Fruit fly (Drosophila melanogaster) whole organism, embryonic: Measurements from ENCODE around the gene me31B.

Source experiments
- Asciz ChIP-seq: fragments of 200-800 bp; sonication (Bioruptor generic); optimal IDR thresholded peaks from 2 replicates; lab custom pipeline; 2017; ENCODE audit warnings: missing biosample characterization, mild to moderate bottlenecking, missing genetic modification characterization, missing genetic modification reagents
- B-H1 ChIP-seq: fragments of 200-800 bp; sonication (Bioruptor generic); IDR thresholded peaks from 3 replicates; pipeline ENCODE4 v1.3.6; 2022; ENCODE audit warnings: missing biosample characterization, missing genetic modification characterization
- Bgb ChIP-seq: fragments of 200-800 bp; sonication (Bioruptor generic); IDR thresholded peaks from 2 replicates; pipeline ENCODE4 v1.3.6; 2022; ENCODE audit warnings: missing biosample characterization, missing genetic modification characterization; ENCODE audit not compliant: partially characterized antibody
- CG11085 ChIP-seq: fragments of 200-800 bp; sonication (Bioruptor generic); IDR thresholded peaks from 2 replicates; pipeline ENCODE4 v1.3.6; 2022; ENCODE audit warnings: missing biosample characterization, missing genetic modification characterization
- CG11560 ChIP-seq: fragments of 200-800 bp; sonication (Bioruptor generic); IDR thresholded peaks from 3 replicates; pipeline ENCODE4 v1.3.6; 2022; ENCODE audit warnings: missing biosample characterization, missing genetic modification characterization
- CG12104 ChIP-seq: fragments of 200-800 bp; sonication (Bioruptor generic); optimal IDR thresholded peaks from 3 replicates; lab custom pipeline; 2016; ENCODE audit warnings: missing biosample characterization, missing genetic modification characterization
- CG12769 ChIP-seq: fragments of 200-800 bp; sonication (Bioruptor generic); optimal IDR thresholded peaks from 2 replicates; lab custom pipeline; 2019; ENCODE audit warnings: missing biosample characterization, mild to moderate bottlenecking, missing genetic modification characterization, moderate library complexity
- CG14710 ChIP-seq: fragments of 200-800 bp; sonication (Bioruptor generic); optimal IDR thresholded peaks from 3 replicates; lab custom pipeline; 2019; ENCODE audit warnings: missing biosample characterization, mild to moderate bottlenecking, missing genetic modification characterization, moderate library complexity
- CG1529 ChIP-seq: fragments of 200-800 bp; sonication (Bioruptor generic); optimal IDR thresholded peaks from 3 replicates; lab custom pipeline; 2018; ENCODE audit warnings: missing biosample characterization, missing genetic modification characterization
- CG15479 ChIP-seq: fragments of 200-800 bp; sonication (Bioruptor generic); optimal IDR thresholded peaks from 3 replicates; lab custom pipeline; 2019; ENCODE audit warnings: missing biosample characterization, mild to moderate bottlenecking, missing genetic modification characterization, moderate library complexity
- CG16863 ChIP-seq: fragments of 200-800 bp; sonication (Bioruptor generic); optimal IDR thresholded peaks from 3 replicates; lab custom pipeline; 2016; ENCODE audit warnings: missing biosample characterization, missing genetic modification characterization
- CG17186 ChIP-seq: fragments of 200-800 bp; sonication (Bioruptor generic); optimal IDR thresholded peaks from 3 replicates; lab custom pipeline; 2017; ENCODE audit warnings: missing biosample characterization, missing genetic modification reagents, missing genetic modification characterization
- CG1792 ChIP-seq: fragments of 200-800 bp; sonication (Bioruptor generic); optimal IDR thresholded peaks from 2 replicates; lab custom pipeline; 2016; ENCODE audit warnings: missing biosample characterization, missing genetic modification characterization
- CG2678 ChIP-seq: fragments of 200-800 bp; sonication (Bioruptor generic); optimal IDR thresholded peaks from 3 replicates; lab custom pipeline; 2019; ENCODE audit warnings: missing biosample characterization, mild to moderate bottlenecking, missing genetic modification characterization, moderate library complexity
- CG31224 ChIP-seq: fragments of 200-800 bp; sonication (Bioruptor generic); IDR thresholded peaks from 2 replicates; pipeline ENCODE4 v1.3.6; 2022; ENCODE audit warnings: missing biosample characterization, missing genetic modification characterization
- CG42726 ChIP-seq: fragments of 200-800 bp; sonication (Bioruptor generic); IDR thresholded peaks from 2 replicates; pipeline ENCODE4 v1.3.6; 2022; ENCODE audit warnings: missing biosample characterization, missing genetic modification characterization; ENCODE audit not compliant: partially characterized antibody
- CG4282 ChIP-seq: fragments of 200-800 bp; sonication (Bioruptor generic); optimal IDR thresholded peaks from 2 replicates; lab custom pipeline; 2016; ENCODE audit warnings: missing biosample characterization, missing genetic modification characterization
- CG4328 ChIP-seq: fragments of 200-800 bp; sonication (Bioruptor generic); optimal IDR thresholded peaks from 3 replicates; lab custom pipeline; 2017; ENCODE audit warnings: missing biosample characterization, missing genetic modification reagents, missing genetic modification characterization
- CG6854 ChIP-seq: fragments of 200-800 bp; sonication (Bioruptor generic); optimal IDR thresholded peaks from 3 replicates; lab custom pipeline; 2017; ENCODE audit warnings: missing biosample characterization, mild to moderate bottlenecking, missing genetic modification characterization
- CG8478 ChIP-seq: fragments of >200 bp; optimal IDR thresholded peaks from 2 replicates; lab custom pipeline; 2018
- CG8944 ChIP-seq: fragments of 200-800 bp; sonication (Bioruptor generic); optimal IDR thresholded peaks from 3 replicates; lab custom pipeline; 2016; ENCODE audit warnings: missing biosample characterization, missing genetic modification characterization
- CG9797 ChIP-seq: fragments of 200-800 bp; sonication (Bioruptor generic); optimal IDR thresholded peaks from 3 replicates; lab custom pipeline; 2018; ENCODE audit warnings: missing biosample characterization, mild to moderate bottlenecking, missing genetic modification characterization
- CTCF ChIP-seq: fragments of 200-800 bp; sonication (Bioruptor generic); optimal IDR thresholded peaks from 2 replicates; lab custom pipeline; 2017; ENCODE audit warnings: missing biosample characterization, mild to moderate bottlenecking, missing genetic modification characterization, moderate library complexity
- Dad ChIP-seq: fragments of 200-800 bp; sonication (Bioruptor generic); optimal IDR thresholded peaks from 3 replicates; lab custom pipeline; 2016; ENCODE audit warnings: missing biosample characterization, missing genetic modification characterization
- Dfd ChIP-seq, 2 experiments: fragments of >200 bp; optimal IDR thresholded peaks; 2 replicates each; lab custom pipeline; 2017; ENCODE audit warnings: missing biosample characterization in 2 of 2, missing genetic modification characterization in 2 of 2
- Fer1 ChIP-seq: fragments of 200-800 bp; sonication (Bioruptor generic); optimal IDR thresholded peaks from 2 replicates; lab custom pipeline; 2017; ENCODE audit warnings: missing biosample characterization, mild to moderate bottlenecking, missing genetic modification characterization
- GATAe ChIP-seq: fragments of 200-800 bp; sonication (Bioruptor generic); conservative IDR thresholded peaks from 2 replicates; pipeline ENCODE4 v1.3.6; 2022; ENCODE audit warnings: missing biosample characterization, missing genetic modification characterization
- HLH54F ChIP-seq: fragments of 200-800 bp; sonication (Bioruptor generic); optimal IDR thresholded peaks from 3 replicates; lab custom pipeline; 2016; ENCODE audit warnings: missing biosample characterization, missing genetic modification characterization
- Hmr ChIP-seq: fragments of 200-800 bp; sonication (Bioruptor generic); optimal IDR thresholded peaks from 3 replicates; lab custom pipeline; 2017; ENCODE audit warnings: mild to moderate bottlenecking, missing biosample characterization, missing genetic modification reagents, missing genetic modification characterization
- Hr39 ChIP-seq: fragments of >200 bp; optimal IDR thresholded peaks from 2 replicates; lab custom pipeline; 2017
- Hr51 ChIP-seq, 2 experiments: fragments of 200-800 bp; sonication (Bioruptor generic); optimal IDR thresholded peaks; 2 replicates in 1 of 2; 3 replicates in 1 of 2; lab custom pipeline; 2016 to 2018; ENCODE audit warnings: missing biosample characterization in 2 of 2, missing genetic modification characterization in 2 of 2, mild to moderate bottlenecking in 1 of 2, moderate library complexity in 1 of 2
- Pdp1 ChIP-seq, 2 experiments: fragments of 200-800 bp; sonication (Bioruptor generic); optimal IDR thresholded peaks; 3 replicates each; lab custom pipeline; 2016; ENCODE audit warnings: missing biosample characterization in 2 of 2, missing genetic modification characterization in 2 of 2, mild to moderate bottlenecking in 1 of 2, moderate library complexity in 1 of 2
- Six4 ChIP-seq: fragments of 200-800 bp; sonication (Bioruptor generic); optimal IDR thresholded peaks from 2 replicates; lab custom pipeline; 2016; ENCODE audit warnings: missing biosample characterization, missing genetic modification characterization
- Xbp1 ChIP-seq: fragments of 200-800 bp; sonication (Bioruptor generic); optimal IDR thresholded peaks from 3 replicates; lab custom pipeline; 2016; ENCODE audit warnings: missing biosample characterization, mild to moderate bottlenecking, missing genetic modification characterization
- ap ChIP-seq: fragments of 200-800 bp; sonication (Bioruptor generic); IDR thresholded peaks from 2 replicates; pipeline ENCODE4 v1.3.6; 2022; ENCODE audit warnings: missing biosample characterization, missing genetic modification characterization
- ato ChIP-seq: fragments of 200-800 bp; sonication (Bioruptor generic); IDR thresholded peaks from 2 replicates; pipeline ENCODE4 v1.3.6; 2022; ENCODE audit warnings: missing biosample characterization, missing genetic modification characterization; ENCODE audit not compliant: partially characterized antibody
- bowl ChIP-seq: fragments of 200-800 bp; sonication (Bioruptor generic); IDR thresholded peaks from 2 replicates; pipeline ENCODE4 v1.3.6; 2022; ENCODE audit warnings: missing biosample characterization, missing genetic modification characterization
- cato ChIP-seq: fragments of 200-800 bp; sonication (Bioruptor generic); optimal IDR thresholded peaks from 2 replicates; lab custom pipeline; 2016; ENCODE audit warnings: missing biosample characterization, missing genetic modification characterization, borderline replicate concordance
- caup ChIP-seq: fragments of 200-800 bp; sonication (Bioruptor generic); optimal IDR thresholded peaks from 3 replicates; lab custom pipeline; 2017; ENCODE audit warnings: missing biosample characterization, mild to moderate bottlenecking, missing genetic modification characterization, moderate library complexity; ENCODE audit not compliant: severe bottlenecking
- chif ChIP-seq, 2 experiments: fragments of 200-800 bp; sonication (Bioruptor generic); optimal IDR thresholded peaks; 3 replicates each; lab custom pipeline; 2016; ENCODE audit warnings: missing biosample characterization in 2 of 2, missing genetic modification characterization in 2 of 2
- dimm ChIP-seq: fragments of 200-800 bp; sonication (Bioruptor generic); IDR thresholded peaks from 2 replicates; pipeline ENCODE4 v1.3.6; 2022; ENCODE audit warnings: missing biosample characterization, missing genetic modification characterization
- disco-r ChIP-seq: fragments of 200-800 bp; sonication (Bioruptor generic); optimal IDR thresholded peaks from 2 replicates; lab custom pipeline; 2016; ENCODE audit warnings: missing biosample characterization, missing genetic modification characterization
- dm ChIP-seq: fragments of 200-800 bp; sonication (Bioruptor generic); optimal IDR thresholded peaks from 3 replicates; lab custom pipeline; 2016; ENCODE audit warnings: missing biosample characterization, missing genetic modification characterization
- eve ChIP-seq, 2 experiments: fragments of >200 bp; optimal IDR thresholded peaks; 2 replicates each; lab custom pipeline; 2017; ENCODE audit warnings: missing biosample characterization in 2 of 2, missing genetic modification characterization in 2 of 2
- fd3F ChIP-seq: fragments of 200-800 bp; sonication (Bioruptor generic); optimal IDR thresholded peaks from 2 replicates; lab custom pipeline; 2018; ENCODE audit warnings: missing biosample characterization, mild to moderate bottlenecking, missing genetic modification characterization, moderate library complexity
- gfzf ChIP-seq: fragments of 200-800 bp; sonication (Bioruptor generic); optimal IDR thresholded peaks from 2 replicates; lab custom pipeline; 2016; ENCODE audit warnings: missing biosample characterization, mild to moderate bottlenecking, missing genetic modification characterization, moderate library complexity
- mam ChIP-seq: fragments of 200-800 bp; sonication (Bioruptor generic); optimal IDR thresholded peaks from 3 replicates; lab custom pipeline; 2016; ENCODE audit warnings: missing biosample characterization, missing genetic modification characterization
- onecut ChIP-seq: fragments of 200-800 bp; sonication (Bioruptor generic); IDR thresholded peaks from 2 replicates; pipeline ENCODE4 v1.3.6; 2022; ENCODE audit warnings: missing biosample characterization, missing genetic modification characterization
- repo ChIP-seq: fragments of 200-800 bp; sonication (Bioruptor generic); optimal IDR thresholded peaks from 2 replicates; lab custom pipeline; 2016; ENCODE audit warnings: missing biosample characterization, missing genetic modification characterization
- stwl ChIP-seq: fragments of 200-800 bp; sonication (Bioruptor generic); optimal IDR thresholded peaks from 3 replicates; lab custom pipeline; 2018; ENCODE audit warnings: missing biosample characterization, mild to moderate bottlenecking, missing genetic modification characterization, moderate library complexity
- yki ChIP-seq: fragments of >200 bp; optimal IDR thresholded peaks from 3 replicates; lab custom pipeline; 2018

me31B gene

dm6 chr2L:10200847-10201246 is 38.3 kb upstream of the me31B start, which contains the start of the genes Ripalpha and RpL7 (continued):
- peak; percentile 96 to 99 for TF ChIP-seq chif (GFP tag; optimal IDR thresholded peaks at IDR 0.05; lab: Kevin White, UChicago)
- TF ChIP-seq CG9797 (GFP tag; lab: Kevin White, UChicago) = peak; percentile 99
- peak; percentile 96 for TF ChIP-seq Asciz (GFP tag; lab: Kevin White, UChicago)
- peak; percentile 99 for TF ChIP-seq Dad
- peak; percentile 90 for TF ChIP-seq CG2678 (tag; lab: Kevin White, UChicago)
- peak; percentile 89 for TF ChIP-seq B-H1
- peak; percentile 95 for TF ChIP-seq CG15479 (GFP tag; lab: Kevin White, UChicago)
- TF ChIP-seq Dfd (GFP tag; optimal IDR thresholded peaks at IDR 0.05; lab: Kevin White, UChicago) = no peak
- TF ChIP-seq CG12104 (GFP tag; lab: Kevin White, UChicago) = peak; percentile 98
- peak; percentile 92 for TF ChIP-seq CG6854 (GFP tag; lab: Kevin White, UChicago)
- peak; percentile 96 to 97 for TF ChIP-seq Pdp1 (GFP tag; optimal IDR thresholded peaks at IDR 0.05; lab: Kevin White, UChicago)
- TF ChIP-seq CG17186 (GFP tag; lab: Kevin White, UChicago) = peak; percentile 99
- peak; percentile 96 for TF ChIP-seq CG16863 (GFP tag; lab: Kevin White, UChicago)
- peak; percentile 98 for TF ChIP-seq CG11085 (GFP tag; lab: Robert Waterston, UW)
- peak; percentile 93 for TF ChIP-seq fd3F (GFP tag; lab: Kevin White, UChicago)
- TF ChIP-seq Bgb (GFP tag; lab: Robert Waterston, UW) = peak; percentile 98
- TF ChIP-seq GATAe = peak; percentile 81
- peak; percentile 89 for TF ChIP-seq Six4 (GFP tag; lab: Kevin White, UChicago)
- peak; percentile 98 for TF ChIP-seq disco-r
- peak; percentile 88 to 99 for TF ChIP-seq Hr51 (GFP tag; optimal IDR thresholded peaks at IDR 0.05; lab: Kevin White, UChicago)
- TF ChIP-seq bowl (GFP tag; lab: Robert Waterston, UW) = peak; percentile 90
- TF ChIP-seq CG4328 (GFP tag; lab: Kevin White, UChicago) = peak; percentile 99
- peak; percentile 97 for TF ChIP-seq CG14710 (tag; lab: Kevin White, UChicago)
- peak; percentile 94 for TF ChIP-seq ap (GFP tag; lab: Robert Waterston, UW)
- TF ChIP-seq onecut (GFP tag; lab: Robert Waterston, UW) = peak; percentile 96
- peak; percentile 98 for TF ChIP-seq stwl (tag; lab: Kevin White, UChicago)
- TF ChIP-seq cato (GFP tag; lab: Kevin White, UChicago) = peak; percentile 95
- peak; percentile 98 for TF ChIP-seq CG8944 (GFP tag; lab: Kevin White, UChicago)
- TF ChIP-seq gfzf (GFP tag; lab: Kevin White, UChicago) = peak; percentile 77
- peak; percentile 100 for TF ChIP-seq Hmr (GFP tag; lab: Kevin White, UChicago)
- peak; percentile 94 for TF ChIP-seq mam (GFP tag; lab: Kevin White, UChicago)
- TF ChIP-seq repo = peak; percentile 94
- peak; percentile 73; the same call in 2 of the 3 replicates for TF ChIP-seq CG11560 (tag; lab: Robert Waterston, UW)
- TF ChIP-seq CG1792 = peak; percentile 97
- TF ChIP-seq caup (GFP tag; lab: Kevin White, UChicago) = peak; percentile 99
- TF ChIP-seq CG8478 (lab: Kevin White, UChicago) = no peak
- peak; percentile 98 for TF ChIP-seq Xbp1 (GFP tag; lab: Kevin White, UChicago)
- TF ChIP-seq Hr39 (lab: Kevin White, UChicago) = no peak
- TF ChIP-seq eve (GFP tag; optimal IDR thresholded peaks at IDR 0.05; lab: Kevin White, UChicago) = no peak
- peak; percentile 93 for TF ChIP-seq CG31224 (GFP tag; lab: Robert Waterston, UW)
- peak; percentile 98 for TF ChIP-seq CG12769 (tag; lab: Kevin White, UChicago)
- TF ChIP-seq CG1529 (GFP tag; lab: Kevin White, UChicago) = peak; percentile 95
- TF ChIP-seq dimm (GFP tag; lab: Robert Waterston, UW) = peak; percentile 94
- peak; percentile 99 for TF ChIP-seq Fer1
- TF ChIP-seq yki (lab: Kevin White, UChicago) = no peak
- TF ChIP-seq CG4282 = peak; percentile 97
- TF ChIP-seq ato = peak; percentile 90
- TF ChIP-seq CTCF = peak; percentile 77
- TF ChIP-seq HLH54F (GFP tag; lab: Kevin White, UChicago) = peak; percentile 98
- peak; percentile 99 for TF ChIP-seq CG42726 (GFP tag; lab: Robert Waterston, UW)
- peak; percentile 100 for TF ChIP-seq dm (GFP tag; lab: Kevin White, UChicago)
